Fruit fly (Drosophila melanogaster): ENCODE results near the gene CG18304.
A peak's percentile ranks its signal among the peaks of the same experiment; 100 is the strongest.

The CG18304 gene

DNA sequence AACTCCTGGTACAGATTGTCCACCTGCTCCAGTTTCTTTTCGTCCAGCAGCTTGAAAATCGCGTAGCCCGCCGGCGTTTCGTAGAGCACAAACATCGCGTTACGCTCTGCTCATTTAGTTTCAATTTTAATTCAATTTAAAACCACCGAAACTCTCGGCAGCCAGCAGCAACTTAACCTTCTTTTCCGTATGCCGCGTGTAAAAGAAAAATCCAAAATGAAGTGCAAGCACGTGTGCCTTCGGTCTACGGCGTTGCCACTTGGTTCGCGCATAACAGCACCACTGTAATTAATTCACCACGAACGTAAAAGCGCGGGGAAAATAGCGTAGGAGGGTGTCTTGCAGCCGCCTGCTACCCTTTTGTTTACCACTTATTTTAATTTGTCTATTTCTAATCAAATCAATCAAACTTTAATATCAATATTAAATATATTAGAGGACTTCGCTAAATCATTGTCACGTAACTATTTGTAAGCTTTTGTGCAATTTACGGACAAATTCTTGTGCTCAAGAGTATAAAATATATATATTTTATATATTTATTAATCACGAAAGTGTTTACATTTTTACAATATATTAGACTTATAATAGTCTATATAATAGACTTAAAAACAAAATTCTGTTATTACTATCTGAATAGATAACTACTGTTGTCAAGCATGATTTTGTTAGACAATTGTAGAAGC is 24.0 kb downstream of the CG18304 start, which contains the start of gene nop5 (continued):
- TF ChIP-seq D19A (tag; optimal IDR thresholded peaks at IDR 0.05) = no peak
- no peak for TF ChIP-seq hb (GFP tag; IDR thresholded peaks at IDR 0.05; ENCODE audit: partially characterized antibody)
- TF ChIP-seq CG11247 (GFP tag; IDR thresholded peaks at IDR 0.05) = no peak
- no peak for TF ChIP-seq CG6175 (GFP tag; IDR thresholded peaks at IDR 0.05)
- peak; percentile 90 for TF ChIP-seq MESR4 (GFP tag; optimal IDR thresholded peaks at IDR 0.05)
- TF ChIP-seq prd (optimal IDR thresholded peaks at IDR 0.05) = no peak
- peak; percentile 37; the same call in 1 of the 3 replicates for TF ChIP-seq prd (GFP tag; IDR thresholded peaks at IDR 0.05)
- TF ChIP-seq CG10979 (tag; optimal IDR thresholded peaks at IDR 0.05) = peak; percentile 65
- no peak for TF ChIP-seq ash1 (GFP tag; optimal IDR thresholded peaks at IDR 0.05)
- no peak for TF ChIP-seq toy (GFP tag; IDR thresholded peaks at IDR 0.05)
- no peak for TF ChIP-seq hkb (optimal IDR thresholded peaks at IDR 0.05)
- no peak for TF ChIP-seq hkb (GFP tag; IDR thresholded peaks at IDR 0.05)
- peak; percentile 79 for TF ChIP-seq CG14710 (tag; optimal IDR thresholded peaks at IDR 0.05)
- no peak for TF ChIP-seq CG16779 (GFP tag; IDR thresholded peaks at IDR 0.05)
- TF ChIP-seq Sry-β (GFP tag; optimal IDR thresholded peaks at IDR 0.05) = peak; percentile 28
- no peak for TF ChIP-seq MTF-1 (GFP tag; optimal IDR thresholded peaks at IDR 0.05; ENCODE audit: borderline replicate concordance)
- no peak for TF ChIP-seq trh (GFP tag; optimal IDR thresholded peaks at IDR 0.05)
- no peak; the same call in 2 of the 3 replicates for TF ChIP-seq CG11695 (GFP tag; IDR thresholded peaks at IDR 0.05)
- peak; percentile 38 for TF ChIP-seq Six4 (GFP tag; optimal IDR thresholded peaks at IDR 0.05)
- TF ChIP-seq h (optimal IDR thresholded peaks at IDR 0.05) = no peak
- TF ChIP-seq CG32772 (GFP tag; IDR thresholded peaks at IDR 0.05) = no peak
- TF ChIP-seq CG6854 (GFP tag; optimal IDR thresholded peaks at IDR 0.05) = peak; percentile 70
- TF ChIP-seq CG17802 (tag; optimal IDR thresholded peaks at IDR 0.05) = no peak
- no peak for TF ChIP-seq CrebB (tag; optimal IDR thresholded peaks at IDR 0.05)
- TF ChIP-seq pzg (GFP tag; optimal IDR thresholded peaks at IDR 0.05) = peak; percentile 47
- no peak for TF ChIP-seq CG4282 (GFP tag; optimal IDR thresholded peaks at IDR 0.05)
- no peak for TF ChIP-seq fu2 (GFP tag; optimal IDR thresholded peaks at IDR 0.05)
- no peak for TF ChIP-seq CG2889 (GFP tag; IDR thresholded peaks at IDR 0.05)
- no peak for TF ChIP-seq tll (GFP tag; optimal IDR thresholded peaks at IDR 0.05)
- no peak for TF ChIP-seq nerfin-2 (GFP tag; IDR thresholded peaks at IDR 0.05; ENCODE audit: partially characterized antibody)
- no peak for TF ChIP-seq dan (GFP tag; IDR thresholded peaks at IDR 0.05)
- TF ChIP-seq rib (GFP tag; IDR thresholded peaks at IDR 0.05) = no peak
- no peak for TF ChIP-seq C15 (GFP tag; IDR thresholded peaks at IDR 0.05)
- TF ChIP-seq CG8089 (GFP tag; optimal IDR thresholded peaks at IDR 0.05) = no peak
- TF ChIP-seq CG4854 (GFP tag; optimal IDR thresholded peaks at IDR 0.05) = no peak
- no peak for TF ChIP-seq HmgD (GFP tag; optimal IDR thresholded peaks at IDR 0.05)
- TF ChIP-seq Hr51 (GFP tag; optimal IDR thresholded peaks at IDR 0.05) = no peak
- no peak for TF ChIP-seq gcm (GFP tag; optimal IDR thresholded peaks at IDR 0.05)
- TF ChIP-seq E2f2 (GFP tag; IDR thresholded peaks at IDR 0.05) = no peak
- TF ChIP-seq pnt (GFP tag; optimal IDR thresholded peaks at IDR 0.05) = no peak
- TF ChIP-seq esg (GFP tag; conservative IDR thresholded peaks at IDR 0.05) = no peak
- peak; percentile 81 for TF ChIP-seq CG13296 (GFP tag; optimal IDR thresholded peaks at IDR 0.05)
- no peak for TF ChIP-seq Sox102F (GFP tag; optimal IDR thresholded peaks at IDR 0.05)
- TF ChIP-seq ftz-f1 (GFP tag; optimal IDR thresholded peaks at IDR 0.05) = peak; percentile 44
- TF ChIP-seq al (GFP tag; IDR thresholded peaks at IDR 0.05) = 0 out of 2 replicates have a peak, but pooled peaks have one; percentile 8
- no peak for TF ChIP-seq ttk (GFP tag; IDR thresholded peaks at IDR 0.05)
- TF ChIP-seq Lhr (GFP tag; optimal IDR thresholded peaks at IDR 0.05) = no peak
- TF ChIP-seq CG8281 (tag; optimal IDR thresholded peaks at IDR 0.05) = no peak
- TF ChIP-seq NFAT (GFP tag; IDR thresholded peaks at IDR 0.05) = 0 out of 2 replicates have a peak, but pooled peaks have one; percentile 30
- TF ChIP-seq Drgx (GFP tag; IDR thresholded peaks at IDR 0.05) = no peak
- no peak for TF ChIP-seq wek (GFP tag; optimal IDR thresholded peaks at IDR 0.05)
